Fruit fly (Drosophila melanogaster) whole organism: ENCODE results near the gene TrpA1.

Experiments
- CG8478 ChIP-seq: fragments of >200 bp; optimal IDR thresholded peaks from 2 replicates; lab custom pipeline; 2018; ENCODE audit warnings: inconsistent platforms
- Dll ChIP-seq: fragments of >200 bp; optimal IDR thresholded peaks from 2 replicates; lab custom pipeline; 2017
- EcR ChIP-seq, 2 experiments: fragments of >200 bp; optimal IDR thresholded peaks; 2 replicates each; lab custom pipeline; 2017; ENCODE audit warnings: missing biosample characterization in 2 of 2, missing genetic modification characterization in 2 of 2, missing genetic modification reagents in 2 of 2
- pan ChIP-seq: fragments of >200 bp; optimal IDR thresholded peaks from 2 replicates; lab custom pipeline; 2017
- psq ChIP-seq: fragments of >200 bp; optimal IDR thresholded peaks from 2 replicates; lab custom pipeline; 2017
- usp ChIP-seq: fragments of >200 bp; optimal IDR thresholded peaks from 2 replicates; lab custom pipeline; 2017; ENCODE audit warnings: missing biosample characterization, missing genetic modification characterization, mixed read lengths

DNA sequence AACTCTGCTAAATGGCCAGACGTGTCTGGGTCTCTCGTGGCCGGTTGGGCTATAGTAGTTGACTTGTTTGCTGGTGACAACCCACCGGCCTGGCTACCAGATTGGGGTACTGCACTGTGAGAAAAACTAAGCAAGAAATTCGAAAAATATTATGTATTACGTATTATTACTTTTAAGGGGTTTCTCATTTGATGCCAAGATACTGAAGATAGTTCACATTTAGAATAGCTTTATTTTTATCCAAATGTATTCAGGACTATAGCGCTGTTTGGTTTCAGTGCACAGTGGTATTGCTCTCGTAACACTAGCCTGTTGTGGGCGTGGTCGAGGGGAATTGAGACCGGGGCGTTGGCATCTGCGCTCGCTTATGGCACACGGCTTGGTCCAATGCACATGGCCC, 15.7 kb upstream of the TrpA1 start:
- TF ChIP-seq pan (lab: Kevin White, UChicago) (no peak), CG8478 (lab: Kevin White, UChicago) (no peak), Dll (lab: Kevin White, UChicago) (no peak), usp (GFP tag; lab: Kevin White, UChicago) (no peak), psq (no peak), EcR (GFP tag; optimal IDR thresholded peaks at IDR 0.05; lab: Kevin White, UChicago) (no peak)
